Worm (Caenorhabditis elegans): ENCODE measurements around the gene clc-29.

DNA sequence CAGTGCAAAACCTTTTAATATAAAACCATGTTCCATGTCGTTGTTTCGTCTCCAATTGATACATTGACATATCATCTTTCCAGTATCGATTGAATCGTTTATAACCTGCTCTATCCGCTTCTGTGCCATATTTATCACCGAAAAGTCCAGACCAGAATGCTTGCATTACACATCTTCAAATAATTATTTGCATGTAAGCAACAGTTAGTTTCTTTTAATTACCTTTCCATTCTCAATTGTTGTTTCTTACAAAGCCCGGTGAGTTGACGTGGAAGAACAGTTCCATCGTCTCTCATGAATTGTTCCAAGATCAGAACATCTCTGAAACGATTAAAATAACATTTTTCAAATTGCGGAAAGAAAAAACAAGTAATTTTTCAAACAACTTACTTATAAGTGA, 16.5 kb downstream of the clc-29 start, which contains the start of gene iglr-2:
- TF ChIP-seq unc-39 (tag; optimal IDR thresholded peaks at IDR 0.05) (no peak), mls-2 (tag; optimal IDR thresholded peaks at IDR 0.05) (no peak), lin-13 (tag; optimal IDR thresholded peaks at IDR 0.05) (no peak), ztf-11 (tag; optimal IDR thresholded peaks at IDR 0.05) (no peak), ces-1 (GFP tag; optimal IDR thresholded peaks at IDR 0.05) (no peak), lsy-2 (tag; optimal IDR thresholded peaks at IDR 0.05) (no peak), pha-4 (tag; optimal IDR thresholded peaks at IDR 0.05) (no peak), unc-62 (GFP tag; optimal IDR thresholded peaks at IDR 0.05) (no peak), nhr-2 (tag; optimal IDR thresholded peaks at IDR 0.05) (no peak), unc-120 (tag; optimal IDR thresholded peaks at IDR 0.05; ENCODE audit: poor library complexity, severe bottlenecking) (no peak), nhr-12 (tag; optimal IDR thresholded peaks at IDR 0.05) (no peak), nhr-237 (tag; optimal IDR thresholded peaks at IDR 0.05) (no peak), bed-3 (GFP tag; optimal IDR thresholded peaks at IDR 0.05) (no peak)
